Fruit fly (Drosophila melanogaster) whole organism, prepupa: ENCODE measurements around the gene bys.

Experiments used
- Blimp-1 ChIP-seq: fragments of 200-800 bp; sonication (Bioruptor generic); optimal IDR thresholded peaks from 3 replicates; lab custom pipeline; 2017; ENCODE audit warnings: missing biosample characterization, missing genetic modification characterization, mild to moderate bottlenecking, moderate library complexity, missing genetic modification reagents
- CG10631 ChIP-seq: fragments of 200-800 bp; sonication (Bioruptor generic); optimal IDR thresholded peaks from 2 replicates; lab custom pipeline; 2016; ENCODE audit warnings: missing biosample characterization, missing genetic modification characterization
- CG10669 ChIP-seq: fragments of 200-800 bp; sonication (Bioruptor generic); optimal IDR thresholded peaks from 3 replicates; lab custom pipeline; 2018; ENCODE audit warnings: missing biosample characterization, mild to moderate bottlenecking, missing genetic modification characterization, moderate library complexity
- CG11294 ChIP-seq: fragments of 200-800 bp; sonication (Bioruptor generic); IDR thresholded peaks from 2 replicates; pipeline ENCODE4 v1.3.6; 2022; ENCODE audit warnings: missing biosample characterization, missing genetic modification characterization
- CG11762 ChIP-seq: fragments of 200-800 bp; sonication (Bioruptor generic); optimal IDR thresholded peaks from 3 replicates; lab custom pipeline; 2016; ENCODE audit warnings: missing biosample characterization, missing genetic modification characterization; ENCODE audit not compliant: insufficient read depth
- CG11902 ChIP-seq: fragments of 200-800 bp; sonication (Bioruptor generic); optimal IDR thresholded peaks from 3 replicates; lab custom pipeline; 2016; ENCODE audit warnings: missing biosample characterization, missing genetic modification characterization
- CG16779 ChIP-seq: fragments of 200-800 bp; sonication (Bioruptor generic); optimal IDR thresholded peaks from 3 replicates; lab custom pipeline; 2017; ENCODE audit warnings: missing biosample characterization, mild to moderate bottlenecking, missing genetic modification characterization
- CG3032 ChIP-seq: fragments of 200-800 bp; optimal IDR thresholded peaks from 2 replicates; lab custom pipeline; 2019; ENCODE audit warnings: missing biosample characterization, mild to moderate bottlenecking, missing genetic modification characterization, moderate library complexity
- CG31627 ChIP-seq: fragments of 200-800 bp; sonication (Bioruptor generic); optimal IDR thresholded peaks from 3 replicates; lab custom pipeline; 2016; ENCODE audit warnings: missing biosample characterization, missing genetic modification characterization
- CG34406 ChIP-seq: fragments of 200-800 bp; sonication (Bioruptor generic); optimal IDR thresholded peaks from 3 replicates; lab custom pipeline; 2016; ENCODE audit warnings: missing biosample characterization, missing genetic modification characterization
- CG6276 ChIP-seq: fragments of 200-800 bp; sonication (Bioruptor generic); optimal IDR thresholded peaks from 2 replicates; lab custom pipeline; 2017; ENCODE audit warnings: missing biosample characterization, mild to moderate bottlenecking, missing genetic modification characterization
- CG6792 ChIP-seq: fragments of 200-800 bp; sonication (Bioruptor generic); optimal IDR thresholded peaks from 3 replicates; lab custom pipeline; 2016; ENCODE audit warnings: missing biosample characterization, missing genetic modification characterization
- CG6808 ChIP-seq: fragments of 200-800 bp; sonication (Bioruptor generic); optimal IDR thresholded peaks from 3 replicates; lab custom pipeline; 2017; ENCODE audit warnings: missing biosample characterization, missing genetic modification characterization, mild to moderate bottlenecking, moderate library complexity, missing genetic modification reagents
- CG6854 ChIP-seq: fragments of 200-800 bp; sonication (Bioruptor generic); optimal IDR thresholded peaks from 2 replicates; lab custom pipeline; 2017; ENCODE audit warnings: missing biosample characterization, mild to moderate bottlenecking, missing genetic modification characterization
- CG8119 ChIP-seq: fragments of 200-800 bp; sonication (Bioruptor generic); IDR thresholded peaks from 3 replicates; pipeline ENCODE4 v1.3.6; 2022; ENCODE audit warnings: missing biosample characterization, missing genetic modification characterization
- CG8319 ChIP-seq: fragments of 200-800 bp; sonication (Bioruptor generic); optimal IDR thresholded peaks from 3 replicates; lab custom pipeline; 2016; ENCODE audit warnings: missing biosample characterization, missing genetic modification characterization
- CG8632 ChIP-seq: fragments of 200-800 bp; sonication (Bioruptor generic); optimal IDR thresholded peaks from 3 replicates; lab custom pipeline; 2016; ENCODE audit warnings: missing biosample characterization, missing genetic modification characterization
- Eip75B ChIP-seq: fragments of 200-800 bp; sonication (Bioruptor generic); optimal IDR thresholded peaks from 3 replicates; lab custom pipeline; 2016; ENCODE audit warnings: missing biosample characterization, missing genetic modification characterization
- Eip78C ChIP-seq: fragments of 200-800 bp; sonication (Bioruptor generic); peaks from one replicate; lab custom pipeline; 2016; ENCODE audit warnings: missing biosample characterization, missing genetic modification characterization
- Eip93F ChIP-seq: fragments of 200-800 bp; sonication (Bioruptor generic); optimal IDR thresholded peaks from 2 replicates; lab custom pipeline; 2016; ENCODE audit warnings: missing biosample characterization, mild to moderate bottlenecking, missing genetic modification characterization
- Ets96B ChIP-seq: fragments of 200-800 bp; optimal IDR thresholded peaks from 2 replicates; lab custom pipeline; 2019; ENCODE audit warnings: missing biosample characterization, mild to moderate bottlenecking, missing genetic modification characterization, moderate library complexity
- Hr38 ChIP-seq: sonication (Bioruptor generic); optimal IDR thresholded peaks from 2 replicates; lab custom pipeline; 2016; ENCODE audit warnings: missing biosample characterization, missing genetic modification characterization
- Hr39 ChIP-seq: fragments of 200-800 bp; sonication (Bioruptor generic); optimal IDR thresholded peaks from 2 replicates; lab custom pipeline; 2016; ENCODE audit warnings: missing biosample characterization, missing genetic modification characterization
- Hr4 ChIP-seq: fragments of 200-800 bp; sonication (Bioruptor generic); optimal IDR thresholded peaks from 3 replicates; lab custom pipeline; 2016; ENCODE audit warnings: missing biosample characterization, missing genetic modification characterization
- Lpt ChIP-seq: fragments of 200-800 bp; sonication (Bioruptor generic); optimal IDR thresholded peaks from 3 replicates; lab custom pipeline; 2016; ENCODE audit warnings: missing biosample characterization, missing genetic modification characterization
- Met ChIP-seq: fragments of 200-800 bp; sonication (Bioruptor generic); optimal IDR thresholded peaks from 3 replicates; lab custom pipeline; 2016; ENCODE audit warnings: missing biosample characterization, missing genetic modification characterization
- OdsH ChIP-seq: fragments of 200-800 bp; sonication (Bioruptor generic); optimal IDR thresholded peaks from 3 replicates; lab custom pipeline; 2016; ENCODE audit warnings: missing biosample characterization, missing genetic modification characterization
- Smox ChIP-seq: fragments of 200-800 bp; sonication (Bioruptor generic); optimal IDR thresholded peaks from 3 replicates; lab custom pipeline; 2016; ENCODE audit warnings: missing biosample characterization, missing genetic modification characterization
- Sox102F ChIP-seq: fragments of 200-800 bp; sonication (Bioruptor generic); optimal IDR thresholded peaks from 2 replicates; lab custom pipeline; 2016; ENCODE audit warnings: missing biosample characterization, mild to moderate bottlenecking, missing genetic modification characterization
- Sox14 ChIP-seq: fragments of 200-800 bp; sonication (Bioruptor generic); optimal IDR thresholded peaks from 3 replicates; lab custom pipeline; 2016; ENCODE audit warnings: missing biosample characterization, missing genetic modification characterization
- Sox15 ChIP-seq: fragments of 200-800 bp; sonication (Bioruptor generic); optimal IDR thresholded peaks from 3 replicates; lab custom pipeline; 2016; ENCODE audit warnings: missing biosample characterization, missing genetic modification characterization
- achi ChIP-seq: fragments of 200-800 bp; sonication (Bioruptor generic); optimal IDR thresholded peaks from 3 replicates; lab custom pipeline; 2016; ENCODE audit warnings: missing biosample characterization, missing genetic modification characterization
- acj6 ChIP-seq: fragments of 200-800 bp; sonication (Bioruptor generic); optimal IDR thresholded peaks from 3 replicates; lab custom pipeline; 2016; ENCODE audit warnings: missing biosample characterization, missing genetic modification characterization
- dac ChIP-seq: fragments of 200-800 bp; sonication (Bioruptor generic); optimal IDR thresholded peaks from 2 replicates; lab custom pipeline; 2017; ENCODE audit warnings: missing biosample characterization, mild to moderate bottlenecking, missing genetic modification characterization
- eg ChIP-seq: fragments of 200-800 bp; sonication (Bioruptor generic); IDR thresholded peaks from 3 replicates; pipeline ENCODE4 v1.3.6; 2022; ENCODE audit warnings: missing biosample characterization, missing genetic modification characterization
- fd59A ChIP-seq: fragments of 200-800 bp; sonication (Bioruptor generic); optimal IDR thresholded peaks from 2 replicates; lab custom pipeline; 2017; ENCODE audit warnings: missing biosample characterization, mild to moderate bottlenecking, missing genetic modification characterization, missing genetic modification reagents
- fd85E ChIP-seq: fragments of 200-800 bp; sonication (Bioruptor generic); optimal IDR thresholded peaks from 3 replicates; lab custom pipeline; 2016; ENCODE audit warnings: missing biosample characterization, missing genetic modification characterization
- fkh ChIP-seq: fragments of 200-800 bp; sonication (Bioruptor generic); optimal IDR thresholded peaks from 3 replicates; lab custom pipeline; 2017; ENCODE audit warnings: missing biosample characterization, mild to moderate bottlenecking, missing genetic modification characterization, moderate library complexity
- lz ChIP-seq: fragments of 200-800 bp; sonication (Bioruptor generic); optimal IDR thresholded peaks from 3 replicates; lab custom pipeline; 2016; ENCODE audit warnings: missing biosample characterization, missing genetic modification characterization
- pdm3 ChIP-seq: fragments of 200-800 bp; sonication (Bioruptor generic); optimal IDR thresholded peaks from 3 replicates; lab custom pipeline; 2016; ENCODE audit warnings: missing biosample characterization, missing genetic modification characterization
- salr ChIP-seq, 2 experiments: fragments of 200-800 bp; sonication (Bioruptor generic); optimal IDR thresholded peaks; 3 replicates each; lab custom pipeline; 2016 to 2018; ENCODE audit warnings: missing biosample characterization in 2 of 2, missing genetic modification characterization in 2 of 2, mild to moderate bottlenecking in 1 of 2
- spab ChIP-seq: fragments of 200-800 bp; sonication (Bioruptor generic); optimal IDR thresholded peaks from 2 replicates; lab custom pipeline; 2017; ENCODE audit warnings: missing biosample characterization, mild to moderate bottlenecking, missing genetic modification characterization, missing genetic modification reagents
- ss ChIP-seq, 2 experiments: fragments of 200-800 bp; sonication (Bioruptor generic); optimal IDR thresholded peaks; 2 replicates in 1 of 2; 3 replicates in 1 of 2; lab custom pipeline; 2017 to 2018; ENCODE audit warnings: mild to moderate bottlenecking in 2 of 2, missing biosample characterization in 2 of 2, missing genetic modification characterization in 2 of 2, moderate library complexity in 1 of 2
- topi ChIP-seq: fragments of 200-800 bp; sonication (Bioruptor generic); optimal IDR thresholded peaks from 3 replicates; lab custom pipeline; 2016; ENCODE audit warnings: missing biosample characterization, missing genetic modification characterization
- vri ChIP-seq: fragments of 200-800 bp; sonication (Bioruptor generic); optimal IDR thresholded peaks from 3 replicates; lab custom pipeline; 2016; ENCODE audit warnings: missing biosample characterization, mild to moderate bottlenecking, missing genetic modification characterization

The bys gene

dm6 chrX:7888386-7889024 is 13.2 kb upstream of the bys start, which contains the start of gene Acat1 (continued):
- peak; percentile 74 for TF ChIP-seq CG8319 (GFP tag; lab: Kevin White, UChicago)
- TF ChIP-seq Met (GFP tag; lab: Kevin White, UChicago), result peak; percentile 84
- TF ChIP-seq CG6276 (GFP tag; lab: Kevin White, UChicago), result peak; percentile 1
- TF ChIP-seq CG34406 (GFP tag; lab: Kevin White, UChicago), result peak; percentile 57
- TF ChIP-seq Sox102F (GFP tag; lab: Kevin White, UChicago), result peak; percentile 83
- no peak for TF ChIP-seq fd59A (GFP tag; lab: Kevin White, UChicago)
- no peak for TF ChIP-seq CG16779 (tag; lab: Kevin White, UChicago)
- TF ChIP-seq Hr4 (GFP tag; lab: Kevin White, UChicago), result peak; percentile 76
- TF ChIP-seq dac (GFP tag; lab: Kevin White, UChicago), result peak; percentile 25
- TF ChIP-seq CG10631 (GFP tag; lab: Kevin White, UChicago), result peak; percentile 84
- peak; percentile 70 for TF ChIP-seq CG6792
- TF ChIP-seq Eip75B (GFP tag; lab: Kevin White, UChicago), result peak; percentile 84
- no peak for TF ChIP-seq CG3032 (tag; lab: Kevin White, UChicago)
- TF ChIP-seq acj6 (GFP tag; lab: Kevin White, UChicago), result peak; percentile 77
- no peak for TF ChIP-seq spab (GFP tag; lab: Kevin White, UChicago)
- TF ChIP-seq eg (GFP tag; lab: Robert Waterston, UW), result peak; percentile 81
- TF ChIP-seq pdm3 (GFP tag; lab: Kevin White, UChicago), result peak; percentile 86

dm6 chrX:7891596-7892538 is 9.8 kb upstream of the bys start, which contains the start of gene Nek2:
Gene Nek2, minus strand, starts transcription at chrX:7891646.
- TF ChIP-seq acj6 (GFP tag; lab: Kevin White, UChicago), result peak; percentile 14
- TF ChIP-seq Eip78C (GFP tag; lab: Kevin White, UChicago), result peak; percentile 79
- TF ChIP-seq CG3032 (tag; lab: Kevin White, UChicago), result peak; percentile 34
- TF ChIP-seq OdsH (GFP tag; lab: Kevin White, UChicago), result no peak
- TF ChIP-seq Sox14 (GFP tag; lab: Kevin White, UChicago), result no peak
- no peak for TF ChIP-seq dac (GFP tag; lab: Kevin White, UChicago)
- TF ChIP-seq CG31627 (GFP tag; lab: Kevin White, UChicago), result no peak
- no peak for TF ChIP-seq Eip93F (GFP tag; lab: Kevin White, UChicago)
- peak; percentile 27 for TF ChIP-seq Ets96B (tag; lab: Kevin White, UChicago)
- peak; percentile 19 for TF ChIP-seq CG10669 (GFP tag; lab: Kevin White, UChicago)
- no peak for TF ChIP-seq CG8632
- no peak for TF ChIP-seq fd59A (GFP tag; lab: Kevin White, UChicago)
- peak; percentile 29 for TF ChIP-seq spab (GFP tag; lab: Kevin White, UChicago)
- TF ChIP-seq CG11902 (GFP tag; lab: Kevin White, UChicago), result no peak
- no peak for TF ChIP-seq CG34406 (GFP tag; lab: Kevin White, UChicago)
- no peak for TF ChIP-seq Sox15 (GFP tag; lab: Kevin White, UChicago)
- TF ChIP-seq ss (GFP tag; optimal IDR thresholded peaks at IDR 0.05; lab: Kevin White, UChicago), result peak; percentile 42 to 52
- TF ChIP-seq topi (GFP tag; lab: Kevin White, UChicago), result no peak
- TF ChIP-seq CG8119, result no peak
- TF ChIP-seq lz (GFP tag; lab: Kevin White, UChicago), result peak; percentile 9
- no peak for TF ChIP-seq CG11294 (GFP tag; lab: Robert Waterston, UW)
- TF ChIP-seq CG16779 (tag; lab: Kevin White, UChicago), result no peak
- TF ChIP-seq fkh, result no peak
- peak; percentile 1 for TF ChIP-seq achi (GFP tag; lab: Kevin White, UChicago)
- no peak for TF ChIP-seq fd85E (GFP tag; lab: Kevin White, UChicago)
- no peak for TF ChIP-seq salr (GFP tag; optimal IDR thresholded peaks at IDR 0.05; lab: Kevin White, UChicago)
- TF ChIP-seq CG11762, result no peak
- TF ChIP-seq Lpt, result no peak
- peak; percentile 16 for TF ChIP-seq Smox (GFP tag; lab: Kevin White, UChicago)
- TF ChIP-seq CG6276 (GFP tag; lab: Kevin White, UChicago), result peak; percentile 19
- peak; percentile 6 for TF ChIP-seq Blimp-1
- no peak for TF ChIP-seq Hr39 (GFP tag; lab: Kevin White, UChicago)
- TF ChIP-seq CG6854, result no peak
- peak; percentile 15 for TF ChIP-seq vri (GFP tag; lab: Kevin White, UChicago)
- peak; percentile 50 for TF ChIP-seq CG6808 (GFP tag; lab: Kevin White, UChicago)
- TF ChIP-seq eg (GFP tag; lab: Robert Waterston, UW), result no peak
- TF ChIP-seq Sox102F (GFP tag; lab: Kevin White, UChicago), result no peak
- no peak for TF ChIP-seq Hr38 (GFP tag; lab: Kevin White, UChicago)
